Worm (Caenorhabditis elegans): ENCODE measurements around the gene Y94H6A.10.

Gene Y94H6A.10

ce11 chrIV:2748863-2749451 is 38.5 kb upstream of the Y94H6A.10 start:
- TF ChIP-seq zip-8 (tag; optimal IDR thresholded peaks at IDR 0.05) (peak; percentile 28), drap-1 (GFP tag; optimal IDR thresholded peaks at IDR 0.05) (no peak)

- TF ChIP-seq drap-1 (GFP tag; optimal IDR thresholded peaks at IDR 0.05) (no peak), zip-8 (tag; optimal IDR thresholded peaks at IDR 0.05) (peak; percentile 88), nhr-2 (tag; optimal IDR thresholded peaks at IDR 0.05) (no peak)
Observed at ce11 chrIV:2747385-2748007, 37.0 kb upstream of the Y94H6A.10 start.

- no peak for TF ChIP-seq elt-1 (tag; optimal IDR thresholded peaks at IDR 0.05; ENCODE audit: borderline replicate concordance, insufficient read depth)
- TF ChIP-seq ceh-39 (tag; optimal IDR thresholded peaks at IDR 0.05) = no peak
- no peak for TF ChIP-seq lin-13 (tag; optimal IDR thresholded peaks at IDR 0.05)
- no peak for TF ChIP-seq blmp-1 (tag; optimal IDR thresholded peaks at IDR 0.05)
- no peak for TF ChIP-seq unc-62 (GFP tag; optimal IDR thresholded peaks at IDR 0.05)
- TF ChIP-seq nhr-28 (tag; optimal IDR thresholded peaks at IDR 0.05) = no peak
- TF ChIP-seq ztf-11 (tag; optimal IDR thresholded peaks at IDR 0.05) = no peak
- TF ChIP-seq zip-8 (tag; optimal IDR thresholded peaks at IDR 0.05) = no peak
- TF ChIP-seq nhr-12 (tag; optimal IDR thresholded peaks at IDR 0.05) = no peak
- no peak for TF ChIP-seq lsy-2 (tag; optimal IDR thresholded peaks at IDR 0.05)
Observed at ce11 chrIV:2742470-2743044, 32.1 kb upstream of the Y94H6A.10 start, which contains the start of gene nhr-277. nhr-277 (plus strand) TSS chrIV:2742994.

- TF ChIP-seq sptf-1 (tag; optimal IDR thresholded peaks at IDR 0.05) (peak; percentile 27), M03D4.4 (tag; optimal IDR thresholded peaks at IDR 0.05) (peak; percentile 29), drap-1 (GFP tag; optimal IDR thresholded peaks at IDR 0.05) (peak; percentile 1)
Observed at ce11 chrIV:2740035-2740434, 29.6 kb upstream of the Y94H6A.10 start.

- no peak for TF ChIP-seq elt-3 (tag; optimal IDR thresholded peaks at IDR 0.05)
- TF ChIP-seq ceh-39 (tag; optimal IDR thresholded peaks at IDR 0.05) = no peak
- TF ChIP-seq tbx-8 (GFP tag; optimal IDR thresholded peaks at IDR 0.05) = no peak
- TF ChIP-seq nhr-12 (tag; optimal IDR thresholded peaks at IDR 0.05) = no peak
- TF ChIP-seq sptf-1 (tag; optimal IDR thresholded peaks at IDR 0.05) = no peak
Observed at ce11 chrIV:2738466-2738865, 28.0 kb upstream of the Y94H6A.10 start.

ce11 chrIV:2736575-2736974 is 26.1 kb upstream of the Y94H6A.10 start:
- no peak for TF ChIP-seq lsy-2 (tag; optimal IDR thresholded peaks at IDR 0.05)

- TF ChIP-seq mep-1 (tag; optimal IDR thresholded peaks at IDR 0.05) = no peak
- no peak for TF ChIP-seq mab-5 (tag; optimal IDR thresholded peaks at IDR 0.05)
- TF ChIP-seq ceh-83 (GFP tag; optimal IDR thresholded peaks at IDR 0.05) = no peak
Observed at ce11 chrIV:2734675-2735074, 24.2 kb upstream of the Y94H6A.10 start.

ce11 chrIV:2729957-2730356 is 19.5 kb upstream of the Y94H6A.10 start, which contains the start of gene Y94H6A.2:
Y94H6A.2 (plus strand) TSS chrIV:2730292.
- no peak for TF ChIP-seq ceh-43 (GFP tag; optimal IDR thresholded peaks at IDR 0.05)
- TF ChIP-seq zip-8 (tag; optimal IDR thresholded peaks at IDR 0.05) = no peak
- no peak for TF ChIP-seq snpc-4 (tag; optimal IDR thresholded peaks at IDR 0.05)
- no peak for TF ChIP-seq elt-3 (tag; optimal IDR thresholded peaks at IDR 0.05)
- TF ChIP-seq nhr-237 (tag; optimal IDR thresholded peaks at IDR 0.05) = no peak
- TF ChIP-seq mab-5 (tag; optimal IDR thresholded peaks at IDR 0.05) = no peak
- TF ChIP-seq sem-2 (GFP tag; optimal IDR thresholded peaks at IDR 0.05) = no peak
- no peak for TF ChIP-seq M03D4.4 (tag; optimal IDR thresholded peaks at IDR 0.05)
- TF ChIP-seq unc-62 (GFP tag; optimal IDR thresholded peaks at IDR 0.05) = no peak
- no peak for TF ChIP-seq flh-1 (GFP tag; optimal IDR thresholded peaks at IDR 0.05)
- TF ChIP-seq blmp-1 (tag; optimal IDR thresholded peaks at IDR 0.05) = no peak
- TF ChIP-seq unc-120 (tag; optimal IDR thresholded peaks at IDR 0.05; ENCODE audit: poor library complexity, severe bottlenecking) = no peak
- TF ChIP-seq tbx-8 (GFP tag; optimal IDR thresholded peaks at IDR 0.05) = no peak
- TF ChIP-seq pha-4 (tag; optimal IDR thresholded peaks at IDR 0.05) = no peak
